Worm (Caenorhabditis elegans) whole organism, young adult: ENCODE measurements around the gene F39G3.3.

Source experiments
- B0019.2 ChIP-seq: fragments of 200-800 bp; sonication (Bioruptor generic); conservative IDR thresholded peaks from 2 replicates; pipeline ENCODE4 v1.3.6; 2022; ENCODE audit warnings: missing genetic modification reagents, missing genetic modification characterization, missing compliant biosample characterization
- B0035.1 ChIP-seq: sonication (generic microtip); optimal IDR thresholded peaks from 2 replicates; lab custom pipeline; 2016; ENCODE audit warnings: missing genetic modification characterization, mild to moderate bottlenecking, missing compliant biosample characterization, missing genotype, missing genetic modification reagents
- B0336.3 ChIP-seq: fragments of 200-800 bp; sonication (Bioruptor generic); IDR thresholded peaks from 2 replicates; pipeline ENCODE4 v1.3.6; 2022; ENCODE audit warnings: missing genetic modification characterization, missing compliant biosample characterization
- D2030.7 ChIP-seq: fragments of 200-800 bp; sonication (Bioruptor generic); IDR thresholded peaks from 2 replicates; pipeline ENCODE4 v1.3.6; 2022; ENCODE audit warnings: missing genetic modification reagents, missing genetic modification characterization, missing compliant biosample characterization
- F10E7.11 ChIP-seq: sonication (generic microtip); optimal IDR thresholded peaks from 2 replicates; lab custom pipeline; 2017; ENCODE audit warnings: mild to moderate bottlenecking, missing genetic modification characterization, moderate library complexity, missing compliant biosample characterization
- F49E8.2 ChIP-seq: sonication (generic microtip); optimal IDR thresholded peaks from 3 replicates; lab custom pipeline; 2017; ENCODE audit warnings: missing genetic modification characterization, mild to moderate bottlenecking, missing compliant biosample characterization, antibody characterized with exemption, moderate library complexity; ENCODE audit not compliant: insufficient read depth
- Y56A3A.18 ChIP-seq: fragments of 200-800 bp; sonication (Bioruptor generic); IDR thresholded peaks from 2 replicates; pipeline ENCODE4 v1.3.6; 2022; ENCODE audit warnings: missing genetic modification reagents, missing genetic modification characterization, missing compliant biosample characterization
- Y79H2A.3 ChIP-seq: fragments of 200-800 bp; sonication (Bioruptor generic); conservative IDR thresholded peaks from 2 replicates; pipeline ENCODE4 v1.3.6; 2022; ENCODE audit warnings: missing genetic modification reagents, missing genetic modification characterization, missing compliant biosample characterization
- Y95B8A.8 ChIP-seq: fragments of 200-800 bp; sonication (Bioruptor generic); IDR thresholded peaks from 2 replicates; pipeline ENCODE4 v1.3.6; 2022; ENCODE audit warnings: missing genetic modification reagents, missing genetic modification characterization, missing compliant biosample characterization
- aptf-2 ChIP-seq: fragments of 200-800 bp; sonication (Bioruptor generic); conservative IDR thresholded peaks from 2 replicates; pipeline ENCODE4 v1.3.6; 2022; ENCODE audit warnings: missing genetic modification reagents, missing genetic modification characterization, missing compliant biosample characterization
- aptf-3 ChIP-seq: fragments of 200-800 bp; sonication (Bioruptor generic); IDR thresholded peaks from 2 replicates; pipeline ENCODE4 v1.3.6; 2022; ENCODE audit warnings: missing genetic modification characterization, missing compliant biosample characterization
- cebp-2 ChIP-seq: fragments of 200-800 bp; sonication (Bioruptor generic); IDR thresholded peaks from 2 replicates; pipeline ENCODE4 v1.3.6; 2022; ENCODE audit warnings: missing genetic modification characterization, missing compliant biosample characterization
- ceh-40 ChIP-seq: fragments of 200-800 bp; sonication (Bioruptor generic); IDR thresholded peaks from 2 replicates; pipeline ENCODE4 v1.3.6; 2022; ENCODE audit warnings: missing genetic modification characterization, missing compliant biosample characterization
- dpl-1 ChIP-seq: fragments of 150-350 bp; optimal IDR thresholded peaks from 2 replicates; lab custom pipeline; 2014; ENCODE audit warnings: missing biosample characterization, missing genetic modification reagents, missing genetic modification characterization
- efl-1 ChIP-seq: fragments of 150-350 bp; optimal IDR thresholded peaks from 2 replicates; lab custom pipeline; 2014; ENCODE audit warnings: missing biosample characterization, missing genetic modification reagents, missing genetic modification characterization
- egl-18 ChIP-seq: fragments of 200-800 bp; sonication (Bioruptor generic); IDR thresholded peaks from 2 replicates; pipeline ENCODE4 v1.3.6; 2022; ENCODE audit warnings: missing genetic modification reagents, missing genetic modification characterization, missing compliant biosample characterization
- egrh-3 ChIP-seq: fragments of 200-800 bp; sonication (Bioruptor generic); IDR thresholded peaks from 2 replicates; pipeline ENCODE4 v1.3.6; 2022; ENCODE audit warnings: missing genetic modification reagents, missing genetic modification characterization, missing compliant biosample characterization
- ekl-4 ChIP-seq: fragments of 200-800 bp; sonication (Bioruptor generic); IDR thresholded peaks from 2 replicates; pipeline ENCODE4 v1.3.6; 2022; ENCODE audit warnings: missing genetic modification reagents, missing genetic modification characterization, missing compliant biosample characterization
- hlh-12 ChIP-seq: sonication (generic microtip); optimal IDR thresholded peaks from 2 replicates; lab custom pipeline; 2016; ENCODE audit warnings: missing genetic modification characterization, missing compliant biosample characterization
- hlh-26 ChIP-seq: fragments of 200-800 bp; sonication (Bioruptor generic); conservative IDR thresholded peaks from 2 replicates; pipeline ENCODE4 v1.3.6; 2022; ENCODE audit warnings: missing genetic modification reagents, missing genetic modification characterization, missing compliant biosample characterization
- hmg-1.2 ChIP-seq: fragments of 200-800 bp; sonication (Bioruptor generic); IDR thresholded peaks from 2 replicates; pipeline ENCODE4 v1.3.6; 2022; ENCODE audit warnings: missing genetic modification reagents, missing genetic modification characterization, missing compliant biosample characterization
- lag-1 ChIP-seq: fragments of 200-800 bp; sonication (Bioruptor generic); IDR thresholded peaks from 2 replicates; pipeline ENCODE4 v1.3.6; 2022; ENCODE audit warnings: missing genetic modification reagents, missing genetic modification characterization, missing compliant biosample characterization
- lin-54 ChIP-seq: fragments of 200-800 bp; sonication (Bioruptor generic); optimal IDR thresholded peaks from 2 replicates; lab custom pipeline; 2018; ENCODE audit warnings: mild to moderate bottlenecking, missing genetic modification characterization, missing compliant biosample characterization
- madf-6 ChIP-seq: fragments of 200-800 bp; sonication (Bioruptor generic); IDR thresholded peaks from 2 replicates; pipeline ENCODE4 v1.3.6; 2022; ENCODE audit warnings: missing genetic modification reagents, missing genetic modification characterization, missing compliant biosample characterization
- madf-8 ChIP-seq: fragments of 200-800 bp; sonication (Bioruptor generic); conservative IDR thresholded peaks from 2 replicates; pipeline ENCODE4 v1.3.6; 2022; ENCODE audit warnings: missing genetic modification reagents, missing genetic modification characterization, missing compliant biosample characterization
- mcd-1 ChIP-seq: fragments of 200-800 bp; sonication (Bioruptor generic); IDR thresholded peaks from 2 replicates; pipeline ENCODE4 v1.3.6; 2022; ENCODE audit warnings: missing genetic modification reagents, missing genetic modification characterization, missing compliant biosample characterization
- mes-4 ChIP-seq: sonication (generic microtip); optimal IDR thresholded peaks from 2 replicates; lab custom pipeline; 2016; ENCODE audit warnings: missing genotype, missing genetic modification characterization, missing compliant biosample characterization
- nhr-90 ChIP-seq: sonication (generic microtip); optimal IDR thresholded peaks from 2 replicates; lab custom pipeline; 2016; ENCODE audit warnings: missing genotype, mild to moderate bottlenecking, missing genetic modification characterization, missing compliant biosample characterization
- pbrm-1 ChIP-seq: fragments of 200-800 bp; sonication (Bioruptor generic); IDR thresholded peaks from 2 replicates; pipeline ENCODE4 v1.3.6; 2022; ENCODE audit warnings: missing genetic modification reagents, missing genetic modification characterization, missing compliant biosample characterization
- rpc-1 ChIP-seq, 2 experiments: fragments of 150-350 bp in 1 of 2; sonication (generic microtip) in 1 of 2; optimal IDR thresholded peaks; 2 replicates each; lab custom pipeline; 2014 to 2018; ENCODE audit warnings: missing biosample characterization in 1 of 2, missing genetic modification characterization in 1 of 2, missing genetic modification reagents in 1 of 2, missing genotype in 1 of 2
- unc-130 ChIP-seq: sonication (generic microtip); optimal IDR thresholded peaks from 2 replicates; lab custom pipeline; 2016; ENCODE audit warnings: missing genetic modification reagents, missing genetic modification characterization, missing compliant biosample characterization
- xnd-1 ChIP-seq: sonication (generic microtip); optimal IDR thresholded peaks from 2 replicates; lab custom pipeline; 2016; ENCODE audit warnings: missing genotype, missing genetic modification reagents, missing genetic modification characterization, missing compliant biosample characterization
- zfh-2 ChIP-seq: fragments of 200-800 bp; sonication (Bioruptor generic); conservative IDR thresholded peaks from 2 replicates; pipeline ENCODE4 v1.3.6; 2022; ENCODE audit warnings: missing genetic modification reagents, missing genetic modification characterization, missing compliant biosample characterization
- ztf-28 ChIP-seq: fragments of 200-800 bp; sonication (Bioruptor generic); IDR thresholded peaks from 2 replicates; pipeline ENCODE4 v1.3.6; 2022; ENCODE audit warnings: missing genetic modification reagents, missing genetic modification characterization, missing compliant biosample characterization

The F39G3.3 gene

ce11 chrV:4689234-4689633 lies 42.5 kb upstream of the F39G3.3 start, which contains the start of gene K03B4.1 (continued):
- TF ChIP-seq egl-18 (GFP tag; lab: Robert Waterston, UW) = no peak
- TF ChIP-seq ceh-40 (GFP tag; lab: Robert Waterston, UW) = no peak
- TF ChIP-seq aptf-3 (GFP tag; lab: Robert Waterston, UW) = no peak
- TF ChIP-seq zfh-2 (GFP tag; lab: Robert Waterston, UW) = no peak
- no peak for TF ChIP-seq B0019.2
- TF ChIP-seq cebp-2 (GFP tag; lab: Robert Waterston, UW) = 0 out of 2 replicates have a peak, but pooled peaks have one; percentile 9
- TF ChIP-seq aptf-2 (GFP tag; lab: Robert Waterston, UW) = no peak
- TF ChIP-seq Y79H2A.3 (GFP tag; lab: Robert Waterston, UW) = no peak
- TF ChIP-seq madf-6 (GFP tag; lab: Robert Waterston, UW) = peak; percentile 40
- TF ChIP-seq hlh-26 (GFP tag; lab: Robert Waterston, UW) = no peak
- TF ChIP-seq nhr-90 (tag; lab: Kevin White, UChicago) = no peak
- TF ChIP-seq F49E8.2 = no peak
- no peak for TF ChIP-seq madf-8 (GFP tag; lab: Robert Waterston, UW)
- TF ChIP-seq rpc-1 (optimal IDR thresholded peaks at IDR 0.05; lab: Kevin White, UChicago) = no peak
- no peak for TF ChIP-seq rpc-1 (tag; optimal IDR thresholded peaks at IDR 0.05; lab: Kevin White, UChicago)
- TF ChIP-seq ekl-4 (GFP tag; lab: Robert Waterston, UW) = no peak
- TF ChIP-seq pbrm-1 (GFP tag; lab: Robert Waterston, UW) = no peak
- TF ChIP-seq mcd-1 (GFP tag; lab: Robert Waterston, UW) = no peak
- TF ChIP-seq xnd-1 (tag; lab: Kevin White, UChicago) = no peak
- TF ChIP-seq mes-4 (tag; lab: Kevin White, UChicago) = no peak
- TF ChIP-seq B0035.1 (tag; lab: Kevin White, UChicago) = no peak
- TF ChIP-seq F10E7.11 (tag; lab: Kevin White, UChicago) = no peak
- no peak for TF ChIP-seq lag-1 (GFP tag; lab: Robert Waterston, UW)

DNA sequence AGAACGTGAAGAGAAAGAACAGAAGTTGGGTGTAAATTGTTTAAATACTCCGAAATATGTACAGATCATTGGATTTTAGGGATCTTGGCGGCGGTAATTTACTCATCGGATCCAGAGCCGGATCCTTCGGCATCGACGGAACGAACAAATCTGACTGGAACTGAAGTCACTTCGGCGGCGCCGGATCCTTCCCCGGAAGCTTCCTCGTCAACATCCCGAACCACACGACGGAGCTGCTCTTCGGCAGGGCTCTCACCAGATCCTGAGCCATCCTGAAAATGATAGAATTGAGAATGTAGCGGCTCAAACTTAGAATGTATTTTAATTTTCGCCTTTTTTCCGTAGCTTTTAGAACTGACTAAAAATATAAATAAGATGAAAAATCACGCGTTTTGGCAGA lies 40.1 kb upstream of the F39G3.3 start:
- TF ChIP-seq egrh-3 (peak; percentile 69; the same call in 1 of the 2 replicates), hmg-1.2 (GFP tag; lab: Robert Waterston, UW) (0 out of 2 replicates have a peak, but pooled peaks have one; percentile 16), unc-130 (GFP tag; lab: Kevin White, UChicago) (no peak), Y56A3A.18 (GFP tag; lab: Robert Waterston, UW) (0 out of 2 replicates have a peak, but pooled peaks have one; percentile 22), zfh-2 (GFP tag; lab: Robert Waterston, UW) (0 out of 2 replicates have a peak, but pooled peaks have one; percentile 31)

- no peak for TF ChIP-seq Y95B8A.8
- peak; percentile 36; the same call in 1 of the 2 replicates for TF ChIP-seq D2030.7
- peak; percentile 15; the same call in 1 of the 2 replicates for TF ChIP-seq B0336.3
- peak; percentile 26 for TF ChIP-seq efl-1 (GFP tag; lab: Kevin White, UChicago)
- TF ChIP-seq lin-54 = peak; percentile 17
- TF ChIP-seq xnd-1 (tag; lab: Kevin White, UChicago) = peak; percentile 56
- TF ChIP-seq ztf-28 (GFP tag; lab: Robert Waterston, UW) = 0 out of 2 replicates have a peak, but pooled peaks have one; percentile 61
- peak; percentile 52; the same call in 1 of the 2 replicates for TF ChIP-seq aptf-2 (GFP tag; lab: Robert Waterston, UW)
- TF ChIP-seq madf-6 (GFP tag; lab: Robert Waterston, UW) = peak; percentile 76
- TF ChIP-seq rpc-1 (optimal IDR thresholded peaks at IDR 0.05; lab: Kevin White, UChicago) = no peak
- no peak for TF ChIP-seq rpc-1 (tag; optimal IDR thresholded peaks at IDR 0.05; lab: Kevin White, UChicago)
- TF ChIP-seq madf-8 (GFP tag; lab: Robert Waterston, UW) = peak; percentile 53
- TF ChIP-seq dpl-1 (GFP tag; lab: Kevin White, UChicago) = peak; percentile 17
- TF ChIP-seq hlh-12 (tag; lab: Kevin White, UChicago) = no peak
- TF ChIP-seq hmg-1.2 (GFP tag; lab: Robert Waterston, UW) = 0 out of 2 replicates have a peak, but pooled peaks have one; percentile 6
- TF ChIP-seq, all 124 proteins: peak for 11
Observed at ce11 chrV:4692382-4693281, 39.1 kb upstream of the F39G3.3 start, which contains the start of gene cpg-8. TSS of gene cpg-8 (minus strand) at chrV:4692432.
